Worm (Caenorhabditis elegans) whole organism, early embryonic: ENCODE data around the gene M60.4.

Experiments
- ama-1 ChIP-seq: fragments of 150-350 bp; optimal IDR thresholded peaks from 2 replicates; lab custom pipeline; 2014
- ceh-36 ChIP-seq: sonication (generic microtip); optimal IDR thresholded peaks from 2 replicates; lab custom pipeline; 2016; ENCODE audit warnings: missing genetic modification characterization, inconsistent platforms, missing compliant biosample characterization
- flt-1 ChIP-seq: fragments of 200-800 bp; sonication (Bioruptor generic); IDR thresholded peaks from 2 replicates; pipeline ENCODE4 v1.3.6; 2022; ENCODE audit warnings: missing genetic modification characterization, missing compliant biosample characterization
- hmbx-1 ChIP-seq: sonication (generic microtip); optimal IDR thresholded peaks from 2 replicates; lab custom pipeline; 2016; ENCODE audit warnings: mild to moderate bottlenecking, missing genetic modification characterization, missing compliant biosample characterization
- hnd-1 ChIP-seq: sonication (generic microtip); optimal IDR thresholded peaks from 2 replicates; lab custom pipeline; 2016; ENCODE audit warnings: missing genetic modification characterization, missing compliant biosample characterization
- sea-1 ChIP-seq: fragments of 200-800 bp; sonication (Bioruptor generic); conservative IDR thresholded peaks from 2 replicates; pipeline ENCODE4 v1.3.6; 2022; ENCODE audit warnings: missing genetic modification characterization, missing compliant biosample characterization

ce11 chrX:8241906-8242305 is 5.8 kb upstream of the M60.4 start, which contains the start of gene endu-2:
- TF ChIP-seq sea-1 = no peak
- TF ChIP-seq ama-1 (lab: Kevin White, UChicago) = no peak
- TF ChIP-seq flt-1 (GFP tag; lab: Robert Waterston, UW) = no peak
- TF ChIP-seq hmbx-1 (tag; lab: Kevin White, UChicago) = no peak
- TF ChIP-seq ceh-36 = no peak
- no peak for TF ChIP-seq hnd-1 (tag; lab: Kevin White, UChicago)
